Worm (Caenorhabditis elegans): ENCODE results near the gene cox-14.

The cox-14 gene

DNA sequence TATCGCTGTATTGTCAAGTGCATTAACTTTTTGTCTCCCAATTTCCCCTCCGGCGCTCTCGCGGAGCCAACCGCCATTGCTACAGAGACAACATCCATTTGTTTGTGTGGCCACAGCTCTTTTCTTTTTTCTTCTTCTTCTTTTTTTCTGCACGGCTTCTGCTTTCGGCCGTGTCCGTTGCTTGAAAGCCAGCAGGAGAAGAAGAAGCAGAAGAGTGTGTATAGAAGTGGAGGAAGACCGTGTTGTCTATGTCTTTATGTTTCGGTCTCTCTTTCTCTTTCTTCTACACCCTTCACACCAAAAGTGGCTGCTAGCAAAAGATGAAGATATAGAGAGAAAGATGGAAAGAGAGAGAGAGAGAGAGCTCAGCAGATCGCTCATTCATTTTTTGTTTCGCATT, 30.9 kb upstream of the cox-14 start:
- TF ChIP-seq lin-39 (tag; optimal IDR thresholded peaks at IDR 0.05) (peak; percentile 50), nfya-1 (tag; optimal IDR thresholded peaks at IDR 0.05; ENCODE audit: insufficient read depth) (peak; percentile 66), snpc-4 (tag; optimal IDR thresholded peaks at IDR 0.05) (no peak), hmg-11 (tag; optimal IDR thresholded peaks at IDR 0.05) (peak; percentile 37), lin-15B (tag; optimal IDR thresholded peaks at IDR 0.05) (peak; percentile 19), pqm-1 (tag; optimal IDR thresholded peaks at IDR 0.05) (no peak), unc-62 (GFP tag; optimal IDR thresholded peaks at IDR 0.05) (no peak)

DNA sequence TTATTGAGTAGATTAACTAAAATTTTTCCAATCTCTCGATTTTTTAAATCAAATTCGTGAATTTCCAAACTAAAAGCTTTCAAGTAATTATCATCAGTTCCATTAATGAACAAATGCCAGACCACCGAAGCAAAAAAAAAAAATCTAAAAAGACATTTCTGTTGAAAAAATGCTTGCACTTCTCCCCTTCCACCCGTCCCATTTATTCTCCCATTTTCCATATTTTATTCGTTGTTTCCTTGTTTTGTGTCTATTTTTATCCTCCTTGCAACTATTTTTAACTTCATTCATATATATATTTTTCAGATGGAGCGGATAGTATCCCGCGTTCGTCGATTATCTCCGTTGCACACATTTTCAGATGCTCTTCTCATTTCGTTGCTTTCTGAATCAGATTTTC, 29.8 kb upstream of the cox-14 start, which contains the start of gene epac-1:
TSS of gene epac-1 (plus strand) at position 301 of the 400 bp plus-strand sequence.
- TF ChIP-seq elt-1 (tag; optimal IDR thresholded peaks at IDR 0.05) (no peak), eor-1 (tag; optimal IDR thresholded peaks at IDR 0.05) (no peak), nhr-28 (tag; optimal IDR thresholded peaks at IDR 0.05) (no peak), aly-2 (tag; optimal IDR thresholded peaks at IDR 0.05) (no peak)

DNA sequence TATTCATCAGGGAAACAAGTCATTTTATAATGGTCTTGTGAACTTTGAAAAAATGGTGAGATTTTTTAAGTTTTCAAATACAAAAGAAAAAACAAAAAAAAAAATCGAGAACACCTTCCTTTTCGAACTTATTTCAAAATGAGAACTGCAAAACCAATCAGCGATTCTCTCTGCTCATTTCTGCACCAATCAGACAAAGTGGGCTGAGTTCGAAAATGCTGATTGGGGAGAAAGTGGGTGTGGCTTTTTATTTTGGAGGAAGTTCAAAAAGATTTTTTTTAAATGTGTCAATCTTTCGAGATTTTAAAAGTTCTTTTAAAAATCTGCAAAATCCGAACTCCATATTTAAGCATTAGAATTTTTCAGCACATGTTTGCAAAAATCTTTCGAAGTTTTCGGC, 24.2 kb upstream of the cox-14 start:
- no peak for TF ChIP-seq ceh-16 (tag; optimal IDR thresholded peaks at IDR 0.05)
- TF ChIP-seq nfya-1 (tag; optimal IDR thresholded peaks at IDR 0.05; ENCODE audit: insufficient read depth) = peak; percentile 82

DNA sequence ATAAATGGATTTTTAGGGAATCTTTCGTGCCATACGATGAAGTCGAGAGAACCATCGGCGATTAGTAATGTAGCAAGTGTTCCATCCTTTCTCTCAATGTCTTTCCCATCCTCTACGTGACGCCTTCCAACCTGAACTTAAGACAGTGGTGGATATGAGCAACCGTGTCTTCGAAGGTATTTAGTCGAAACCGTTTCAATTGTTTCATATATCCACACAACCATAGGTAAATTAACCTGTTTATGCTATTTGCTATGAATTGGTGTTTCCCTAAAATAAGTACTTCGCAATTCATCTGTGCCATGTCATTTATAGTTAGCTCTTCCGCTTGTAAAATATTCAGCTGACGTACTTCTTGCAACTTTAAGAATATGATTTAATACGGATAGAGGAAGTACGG, 22.8 kb upstream of the cox-14 start:
- TF ChIP-seq jun-1 (tag; optimal IDR thresholded peaks at IDR 0.05) (no peak), elt-2 (tag; optimal IDR thresholded peaks at IDR 0.05) (no peak), nhr-237 (tag; optimal IDR thresholded peaks at IDR 0.05) (no peak), nhr-43 (tag; optimal IDR thresholded peaks at IDR 0.05; ENCODE audit: poor library complexity, severe bottlenecking) (no peak), ztf-4 (tag; optimal IDR thresholded peaks at IDR 0.05) (no peak), unc-62 (GFP tag; optimal IDR thresholded peaks at IDR 0.05) (no peak), tbx-2 (tag; optimal IDR thresholded peaks at IDR 0.05) (no peak), ceh-28 (tag; optimal IDR thresholded peaks at IDR 0.05) (no peak), nhr-76 (tag; optimal IDR thresholded peaks at IDR 0.05) (no peak), lsy-12 (tag; optimal IDR thresholded peaks at IDR 0.05) (no peak), aly-2 (tag; optimal IDR thresholded peaks at IDR 0.05) (no peak), nhr-12 (tag; optimal IDR thresholded peaks at IDR 0.05) (no peak), egl-27 (tag; optimal IDR thresholded peaks at IDR 0.05) (no peak), elt-3 (tag; optimal IDR thresholded peaks at IDR 0.05) (no peak), nhr-28 (tag; optimal IDR thresholded peaks at IDR 0.05) (no peak), mml-1 (tag; optimal IDR thresholded peaks at IDR 0.05) (no peak), sea-2 (GFP tag; optimal IDR thresholded peaks at IDR 0.05) (no peak), ceh-82 (tag; optimal IDR thresholded peaks at IDR 0.05) (no peak), skn-1 (tag; optimal IDR thresholded peaks at IDR 0.05) (no peak), nhr-11 (tag; optimal IDR thresholded peaks at IDR 0.05) (no peak)

DNA sequence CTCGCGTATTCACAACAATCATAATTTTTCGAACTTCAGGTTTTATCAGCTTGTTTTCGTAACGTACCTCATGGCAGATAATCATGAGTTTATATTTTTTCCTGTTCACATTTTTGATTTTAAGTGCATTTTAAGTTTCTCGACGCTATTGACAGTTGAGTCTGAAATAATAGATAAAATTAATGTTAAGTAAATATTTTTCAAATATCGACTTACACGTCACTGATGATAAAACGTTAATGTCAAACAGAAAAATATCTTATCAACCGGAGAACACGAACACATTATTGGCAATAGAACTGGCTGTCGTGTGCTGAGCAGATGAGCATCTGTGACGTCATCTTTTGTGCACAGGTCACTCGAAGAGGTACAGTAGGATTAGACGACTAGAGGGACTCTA, 21.9 kb upstream of the cox-14 start:
- TF ChIP-seq elt-3 (tag; optimal IDR thresholded peaks at IDR 0.05) = no peak
- no peak for TF ChIP-seq nhr-11 (tag; optimal IDR thresholded peaks at IDR 0.05)
- TF ChIP-seq elt-2 (tag; optimal IDR thresholded peaks at IDR 0.05) = peak; percentile 56
- TF ChIP-seq nhr-77 (tag; optimal IDR thresholded peaks at IDR 0.05) = no peak
- peak; percentile 76 for TF ChIP-seq pha-4 (tag; optimal IDR thresholded peaks at IDR 0.05)
- TF ChIP-seq ceh-9 (tag; optimal IDR thresholded peaks at IDR 0.05) = no peak
- TF ChIP-seq pqm-1 (tag; optimal IDR thresholded peaks at IDR 0.05) = peak; percentile 71

DNA sequence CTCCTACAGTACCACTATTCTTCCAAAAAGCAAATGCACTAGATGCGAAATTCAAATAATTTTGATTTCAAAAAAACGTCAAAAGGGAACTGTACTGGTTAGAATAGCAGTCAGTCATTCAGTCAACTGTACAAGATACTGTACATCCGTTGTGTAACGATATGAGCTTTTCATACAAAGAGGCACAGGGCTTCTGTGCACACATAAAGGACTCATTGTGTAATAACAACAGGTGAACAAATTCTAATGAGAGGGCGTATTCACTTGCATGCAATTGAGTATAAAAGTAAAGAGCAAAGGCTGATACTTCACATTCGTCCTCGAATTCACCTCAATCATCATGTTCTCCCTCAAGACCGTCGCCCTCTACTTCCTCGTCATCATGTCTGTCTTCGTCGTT, 21.3 kb upstream of the cox-14 start, which contains the start of gene dod-6:
TSS of gene dod-6 (plus strand) at position 301 of the 400 bp plus-strand sequence.
- no peak for TF ChIP-seq nhr-12 (tag; optimal IDR thresholded peaks at IDR 0.05)
- TF ChIP-seq nhr-77 (tag; optimal IDR thresholded peaks at IDR 0.05) = no peak
- no peak for TF ChIP-seq jun-1 (tag; optimal IDR thresholded peaks at IDR 0.05)
- TF ChIP-seq eor-1 (tag; optimal IDR thresholded peaks at IDR 0.05) = no peak
- TF ChIP-seq nhr-76 (tag; optimal IDR thresholded peaks at IDR 0.05) = no peak
- TF ChIP-seq ztf-11 (tag; optimal IDR thresholded peaks at IDR 0.05) = no peak
- TF ChIP-seq ZK546.5 (tag; optimal IDR thresholded peaks at IDR 0.05) = no peak
- no peak for TF ChIP-seq hmg-11 (tag; optimal IDR thresholded peaks at IDR 0.05)
- no peak for TF ChIP-seq ceh-9 (tag; optimal IDR thresholded peaks at IDR 0.05)
- no peak for TF ChIP-seq mdl-1 (tag; optimal IDR thresholded peaks at IDR 0.05)
- no peak for TF ChIP-seq sea-2 (GFP tag; optimal IDR thresholded peaks at IDR 0.05)
